Fruit fly (Drosophila melanogaster) whole organism, embryonic: ENCODE results near the gene PAPLA1.

Experiments used
- Awh ChIP-seq: fragments of 200-800 bp; sonication (Bioruptor generic); IDR thresholded peaks from 2 replicates; pipeline ENCODE4, ENCODE4 v1.3.6; 2022; ENCODE audit warnings: missing biosample characterization, missing genetic modification characterization
- BEAF-32 ChIP-seq: fragments of 200-800 bp; sonication (Bioruptor generic); optimal IDR thresholded peaks from 3 replicates; lab custom pipeline; 2017; ENCODE audit warnings: missing biosample characterization, missing genetic modification characterization, mild to moderate bottlenecking, moderate library complexity, missing genetic modification reagents
- CG10267 ChIP-seq: fragments of 200-800 bp; sonication (Bioruptor generic); optimal IDR thresholded peaks from 2 replicates; lab custom pipeline; 2018; ENCODE audit warnings: missing biosample characterization, mild to moderate bottlenecking, missing genetic modification characterization, moderate library complexity
- CG11560 ChIP-seq: fragments of 200-800 bp; sonication (Bioruptor generic); IDR thresholded peaks from 3 replicates; pipeline ENCODE4 v1.3.6; 2022; ENCODE audit warnings: missing biosample characterization, missing genetic modification characterization
- CG11723 ChIP-seq: fragments of 200-800 bp; sonication (Bioruptor generic); optimal IDR thresholded peaks from 2 replicates; lab custom pipeline; 2017; ENCODE audit warnings: missing biosample characterization, mild to moderate bottlenecking, missing genetic modification characterization
- CG12155 ChIP-seq: fragments of 200-800 bp; sonication (Bioruptor generic); optimal IDR thresholded peaks from 3 replicates; lab custom pipeline; 2016; ENCODE audit warnings: missing biosample characterization, missing genetic modification characterization
- CG1233 ChIP-seq: fragments of 200-800 bp; sonication (Bioruptor generic); optimal IDR thresholded peaks from 4 replicates; lab custom pipeline; 2018; ENCODE audit warnings: missing biosample characterization, mild to moderate bottlenecking, missing genetic modification characterization
- CG16779 ChIP-seq: fragments of 200-800 bp; sonication (Bioruptor generic); IDR thresholded peaks from 2 replicates; pipeline ENCODE4 v1.3.6; 2022; ENCODE audit warnings: missing biosample characterization, missing genetic modification characterization
- CG17612 ChIP-seq: fragments of 200-800 bp; sonication (Bioruptor generic); IDR thresholded peaks from 2 replicates; pipeline ENCODE4 v1.3.6; 2022; ENCODE audit warnings: missing biosample characterization, missing genetic modification characterization
- CG1792 ChIP-seq: fragments of 200-800 bp; sonication (Bioruptor generic); optimal IDR thresholded peaks from 2 replicates; lab custom pipeline; 2016; ENCODE audit warnings: missing biosample characterization, missing genetic modification characterization
- CG18764 ChIP-seq: fragments of 200-800 bp; sonication (Bioruptor generic); optimal IDR thresholded peaks from 3 replicates; lab custom pipeline; 2016; ENCODE audit warnings: missing biosample characterization, missing genetic modification characterization
- CG2202 ChIP-seq: fragments of 200-800 bp; sonication (Bioruptor generic); optimal IDR thresholded peaks from 2 replicates; lab custom pipeline; 2018; ENCODE audit warnings: missing biosample characterization, mild to moderate bottlenecking, missing genetic modification characterization
- CG2712 ChIP-seq: fragments of 200-800 bp; optimal IDR thresholded peaks from 3 replicates; lab custom pipeline; 2019; ENCODE audit warnings: missing biosample characterization, mild to moderate bottlenecking, missing genetic modification characterization, moderate library complexity
- CG33213 ChIP-seq: fragments of 200-800 bp; sonication (Bioruptor generic); optimal IDR thresholded peaks from 3 replicates; lab custom pipeline; 2016; ENCODE audit warnings: missing biosample characterization, missing genetic modification characterization
- CG34376 ChIP-seq: fragments of 200-800 bp; sonication (Bioruptor generic); optimal IDR thresholded peaks from 2 replicates; lab custom pipeline; 2018; ENCODE audit warnings: missing biosample characterization, mild to moderate bottlenecking, missing genetic modification characterization
- CG43689 ChIP-seq: fragments of 200-800 bp; sonication (Bioruptor generic); IDR thresholded peaks from 2 replicates; pipeline ENCODE4 v1.3.6; 2022; ENCODE audit warnings: missing biosample characterization, missing genetic modification characterization
- CG6272 ChIP-seq: fragments of 200-800 bp; sonication (Bioruptor generic); IDR thresholded peaks from 2 replicates; pipeline ENCODE4 v1.3.6; 2022; ENCODE audit warnings: missing biosample characterization, missing genetic modification characterization
- CG7271 ChIP-seq: fragments of 200-800 bp; sonication (Bioruptor generic); optimal IDR thresholded peaks from 2 replicates; lab custom pipeline; 2018; ENCODE audit warnings: missing biosample characterization, mild to moderate bottlenecking, missing genetic modification characterization, moderate library complexity
- CG7357 ChIP-seq: fragments of 200-800 bp; sonication (Bioruptor generic); IDR thresholded peaks from 3 replicates; pipeline ENCODE4 v1.3.6; 2022; ENCODE audit warnings: missing biosample characterization, missing genetic modification characterization
- CG7786 ChIP-seq: fragments of 200-800 bp; sonication (Bioruptor generic); optimal IDR thresholded peaks from 2 replicates; lab custom pipeline; 2016; ENCODE audit warnings: missing biosample characterization, missing genetic modification characterization
- CG9876 ChIP-seq: fragments of 200-800 bp; sonication (Bioruptor generic); optimal IDR thresholded peaks from 2 replicates; lab custom pipeline; 2016; ENCODE audit warnings: missing biosample characterization, missing genetic modification characterization
- Dad ChIP-seq: fragments of 200-800 bp; sonication (Bioruptor generic); optimal IDR thresholded peaks from 3 replicates; lab custom pipeline; 2016; ENCODE audit warnings: missing biosample characterization, missing genetic modification characterization
- Dip3 ChIP-seq: fragments of 200-800 bp; sonication (Bioruptor generic); optimal IDR thresholded peaks from 3 replicates; lab custom pipeline; 2016; ENCODE audit warnings: missing biosample characterization, missing genetic modification characterization
- Dp ChIP-seq: fragments of 200-800 bp; sonication (Bioruptor generic); optimal IDR thresholded peaks from 2 replicates; lab custom pipeline; 2018; ENCODE audit warnings: missing biosample characterization, mild to moderate bottlenecking, missing genetic modification characterization, moderate library complexity
- E2f2 ChIP-seq: fragments of 200-800 bp; sonication (Bioruptor generic); IDR thresholded peaks from 2 replicates; pipeline ENCODE4 v1.3.6; 2022; ENCODE audit warnings: missing biosample characterization, missing genetic modification characterization
- Rx ChIP-seq: fragments of 200-800 bp; sonication (Bioruptor generic); IDR thresholded peaks from 2 replicates; pipeline ENCODE4 v1.3.6; 2022; ENCODE audit warnings: missing biosample characterization, missing genetic modification characterization
- Six4 ChIP-seq: fragments of 200-800 bp; sonication (Bioruptor generic); optimal IDR thresholded peaks from 2 replicates; lab custom pipeline; 2016; ENCODE audit warnings: missing biosample characterization, missing genetic modification characterization
- Ssrp ChIP-seq: fragments of 200-800 bp; sonication (Bioruptor generic); optimal IDR thresholded peaks from 2 replicates; lab custom pipeline; 2018; ENCODE audit warnings: missing biosample characterization, mild to moderate bottlenecking, missing genetic modification characterization, moderate library complexity
- Xbp1 ChIP-seq: fragments of 200-800 bp; sonication (Bioruptor generic); optimal IDR thresholded peaks from 3 replicates; lab custom pipeline; 2016; ENCODE audit warnings: missing biosample characterization, mild to moderate bottlenecking, missing genetic modification characterization
- amos ChIP-seq: fragments of 200-800 bp; sonication (Bioruptor generic); IDR thresholded peaks from 2 replicates; pipeline ENCODE4 v1.3.6; 2022; ENCODE audit warnings: missing biosample characterization, missing genetic modification characterization; ENCODE audit not compliant: partially characterized antibody
- bowl ChIP-seq: fragments of 200-800 bp; sonication (Bioruptor generic); IDR thresholded peaks from 2 replicates; pipeline ENCODE4 v1.3.6; 2022; ENCODE audit warnings: missing biosample characterization, missing genetic modification characterization
- caup ChIP-seq: fragments of 200-800 bp; sonication (Bioruptor generic); optimal IDR thresholded peaks from 3 replicates; lab custom pipeline; 2017; ENCODE audit warnings: missing biosample characterization, mild to moderate bottlenecking, missing genetic modification characterization, moderate library complexity; ENCODE audit not compliant: severe bottlenecking
- chn ChIP-seq: fragments of 200-800 bp; sonication (Bioruptor generic); optimal IDR thresholded peaks from 2 replicates; lab custom pipeline; 2016; ENCODE audit warnings: missing biosample characterization, missing genetic modification characterization
- dpn ChIP-seq, 2 experiments: fragments of 200-800 bp; sonication (Bioruptor generic); optimal IDR thresholded peaks; 3 replicates each; lab custom pipeline; 2016; ENCODE audit warnings: missing biosample characterization in 2 of 2, missing genetic modification characterization in 2 of 2
- ftz-f1 ChIP-seq: fragments of 200-800 bp; sonication (Bioruptor generic); optimal IDR thresholded peaks from 2 replicates; lab custom pipeline; 2016; ENCODE audit warnings: missing biosample characterization, missing genetic modification characterization
- gsb-n ChIP-seq: fragments of 200-800 bp; sonication (Bioruptor generic); optimal IDR thresholded peaks from 3 replicates; lab custom pipeline; 2018; ENCODE audit warnings: missing biosample characterization, mild to moderate bottlenecking, missing genetic modification characterization
- gt ChIP-seq: fragments of 200-800 bp; sonication (Bioruptor generic); IDR thresholded peaks from 2 replicates; pipeline ENCODE4 v1.3.6; 2022; ENCODE audit warnings: missing biosample characterization, missing genetic modification characterization
- ind ChIP-seq: fragments of 200-800 bp; sonication (Bioruptor generic); optimal IDR thresholded peaks from 3 replicates; lab custom pipeline; 2016; ENCODE audit warnings: missing biosample characterization, missing genetic modification characterization
- kah ChIP-seq: fragments of 200-800 bp; sonication (Bioruptor generic); optimal IDR thresholded peaks from 2 replicates; lab custom pipeline; 2018; ENCODE audit warnings: missing biosample characterization, mild to moderate bottlenecking, missing genetic modification characterization
- pita ChIP-seq: fragments of 200-800 bp; sonication (Bioruptor generic); optimal IDR thresholded peaks from 2 replicates; lab custom pipeline; 2017; ENCODE audit warnings: missing biosample characterization, mild to moderate bottlenecking, missing genetic modification characterization
- pros ChIP-seq: fragments of 200-800 bp; sonication (Bioruptor generic); optimal IDR thresholded peaks from 3 replicates; lab custom pipeline; 2019; ENCODE audit warnings: missing biosample characterization, mild to moderate bottlenecking, missing genetic modification characterization, moderate library complexity
- psq ChIP-seq: fragments of 200-800 bp; sonication (Bioruptor generic); optimal IDR thresholded peaks from 2 replicates; lab custom pipeline; 2017; ENCODE audit warnings: missing biosample characterization, missing genetic modification characterization
- pum ChIP-seq: fragments of 200-800 bp; sonication (Bioruptor generic); optimal IDR thresholded peaks from 2 replicates; lab custom pipeline; 2016; ENCODE audit warnings: missing biosample characterization, missing genetic modification characterization
- repo ChIP-seq: fragments of 200-800 bp; sonication (Bioruptor generic); optimal IDR thresholded peaks from 2 replicates; lab custom pipeline; 2016; ENCODE audit warnings: missing biosample characterization, missing genetic modification characterization
- sc ChIP-seq, 3 experiments: fragments of >200 bp in 2 of 3; fragments of 200-800 bp in 1 of 3; sonication (Bioruptor generic) in 1 of 3; optimal IDR thresholded peaks; 2 replicates in 2 of 3; 3 replicates in 1 of 3; lab custom pipeline; 2017; ENCODE audit warnings: mild to moderate bottlenecking in 1 of 3, missing biosample characterization in 1 of 3, missing genetic modification characterization in 1 of 3, missing genetic modification reagents in 1 of 3
- so ChIP-seq: fragments of 200-800 bp; sonication (Bioruptor generic); IDR thresholded peaks from 3 replicates; pipeline ENCODE4 v1.3.6; 2022; ENCODE audit warnings: missing biosample characterization, missing genetic modification characterization
- sqz ChIP-seq: fragments of 200-800 bp; sonication (Bioruptor generic); optimal IDR thresholded peaks from 3 replicates; lab custom pipeline; 2018; ENCODE audit warnings: missing biosample characterization, mild to moderate bottlenecking, missing genetic modification characterization
- sr ChIP-seq: fragments of 200-800 bp; sonication (Bioruptor generic); IDR thresholded peaks from 3 replicates; pipeline ENCODE4 v1.3.6; 2022; ENCODE audit warnings: missing biosample characterization, missing genetic modification characterization
- toy ChIP-seq: fragments of 200-800 bp; sonication (Bioruptor generic); IDR thresholded peaks from 2 replicates; pipeline ENCODE4 v1.3.6; 2022; ENCODE audit warnings: missing biosample characterization, missing genetic modification characterization
- zen2 ChIP-seq: fragments of 200-800 bp; sonication (Bioruptor generic); IDR thresholded peaks from 3 replicates; pipeline ENCODE4 v1.3.6; 2022; ENCODE audit warnings: missing biosample characterization, missing genetic modification characterization; ENCODE audit not compliant: partially characterized antibody

The PAPLA1 gene

DNA sequence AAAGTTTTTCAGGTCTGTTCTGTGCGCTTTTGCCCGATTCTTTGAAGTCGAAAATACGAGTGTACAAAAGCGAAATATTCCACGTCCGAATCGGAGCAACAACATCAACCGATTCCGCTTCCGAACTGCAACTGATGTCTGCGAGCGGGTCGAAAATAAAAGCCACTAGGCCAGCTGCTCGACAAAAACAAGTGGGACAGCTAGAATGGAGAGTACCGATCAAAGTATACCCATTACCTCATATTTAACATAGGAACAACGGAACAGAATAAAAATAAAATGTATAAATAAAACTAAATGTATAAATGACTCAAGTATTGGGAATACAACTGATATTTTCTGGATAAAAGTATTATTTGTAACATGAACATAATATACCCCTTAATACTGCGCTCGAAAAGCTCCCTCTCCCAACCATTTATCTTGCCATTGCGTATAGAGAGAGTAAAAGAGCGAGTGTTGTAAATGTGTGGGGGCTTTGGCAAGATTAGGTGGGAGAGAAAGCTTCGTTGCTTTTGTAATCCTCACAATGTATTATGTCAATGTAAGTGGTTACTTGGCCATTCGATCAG lies 45.6 kb upstream of the PAPLA1 start, which contains the start of gene SLC5A11 (continued):
- TF ChIP-seq kah (GFP tag; lab: Kevin White, UChicago) (peak; percentile 89), sr (GFP tag; lab: Robert Waterston, UW) (peak; percentile 93), chn (GFP tag; lab: Kevin White, UChicago) (peak; percentile 79), so (GFP tag; lab: Robert Waterston, UW) (peak; percentile 99), psq (GFP tag; lab: Kevin White, UChicago) (peak; percentile 96), pita (no peak), ftz-f1 (GFP tag; lab: Kevin White, UChicago) (no peak), gsb-n (tag; lab: Kevin White, UChicago) (peak; percentile 78), Ssrp (tag; lab: Kevin White, UChicago) (peak; percentile 99), CG7786 (GFP tag; lab: Kevin White, UChicago) (peak; percentile 78), CG17612 (GFP tag; lab: Robert Waterston, UW) (peak; percentile 88), CG6272 (GFP tag; lab: Robert Waterston, UW) (peak; percentile 93), sqz (GFP tag; lab: Kevin White, UChicago) (peak; percentile 89), CG7271 (tag; lab: Kevin White, UChicago) (peak; percentile 66), CG43689 (peak; percentile 88), repo (GFP tag; lab: Kevin White, UChicago) (peak; percentile 96), ind (GFP tag; lab: Kevin White, UChicago) (peak; percentile 96), CG11560 (tag; lab: Robert Waterston, UW) (peak; percentile 87), CG16779 (peak; percentile 88), CG7357 (GFP tag; lab: Robert Waterston, UW) (peak; percentile 91), CG2202 (tag; lab: Kevin White, UChicago) (peak; percentile 77), sc (optimal IDR thresholded peaks at IDR 0.05; lab: Kevin White, UChicago) (no peak), sc (GFP tag; optimal IDR thresholded peaks at IDR 0.05; lab: Kevin White, UChicago) (peak; percentile 88), CG33213 (GFP tag; lab: Kevin White, UChicago) (peak; percentile 96), CG9876 (GFP tag; lab: Kevin White, UChicago) (peak; percentile 54), Dad (peak; percentile 99), Xbp1 (GFP tag; lab: Kevin White, UChicago) (peak; percentile 100), CG1233 (GFP tag; lab: Kevin White, UChicago) (peak; percentile 92), Dp (GFP tag; lab: Kevin White, UChicago) (peak; percentile 5), Six4 (GFP tag; lab: Kevin White, UChicago) (peak; percentile 97), gt (GFP tag; lab: Robert Waterston, UW) (peak; percentile 83; the same call in 1 of the 2 replicates), CG1792 (GFP tag; lab: Kevin White, UChicago) (peak; percentile 98), pum (peak; percentile 97), CG10267 (tag; lab: Kevin White, UChicago) (peak; percentile 97), dpn (GFP tag; optimal IDR thresholded peaks at IDR 0.05; lab: Kevin White, UChicago) (peak; percentile 99), Awh (GFP tag; lab: Robert Waterston, UW) (peak; percentile 97), toy (GFP tag; lab: Robert Waterston, UW) (peak; percentile 94), caup (GFP tag; lab: Kevin White, UChicago) (peak; percentile 100), CG11723 (GFP tag; lab: Kevin White, UChicago) (peak; percentile 95), CG2712 (tag; lab: Kevin White, UChicago) (peak; percentile 98), E2f2 (GFP tag; lab: Robert Waterston, UW) (peak; percentile 75), bowl (GFP tag; lab: Robert Waterston, UW) (peak; percentile 82; the same call in 1 of the 2 replicates), zen2 (GFP tag; lab: Robert Waterston, UW) (no peak), amos (GFP tag; lab: Robert Waterston, UW) (no peak; the same call in 1 of the 2 replicates), BEAF-32 (peak; percentile 47), pros (GFP tag; lab: Kevin White, UChicago) (peak; percentile 83), Rx (peak; percentile 85), CG18764 (peak; percentile 88), Dip3 (GFP tag; lab: Kevin White, UChicago) (peak; percentile 92), CG12155 (peak; percentile 98), CG34376 (GFP tag; lab: Kevin White, UChicago) (peak; percentile 99)
